Fruit fly (Drosophila melanogaster): ENCODE data around the gene Prx6a.

Prx6a gene

DNA sequence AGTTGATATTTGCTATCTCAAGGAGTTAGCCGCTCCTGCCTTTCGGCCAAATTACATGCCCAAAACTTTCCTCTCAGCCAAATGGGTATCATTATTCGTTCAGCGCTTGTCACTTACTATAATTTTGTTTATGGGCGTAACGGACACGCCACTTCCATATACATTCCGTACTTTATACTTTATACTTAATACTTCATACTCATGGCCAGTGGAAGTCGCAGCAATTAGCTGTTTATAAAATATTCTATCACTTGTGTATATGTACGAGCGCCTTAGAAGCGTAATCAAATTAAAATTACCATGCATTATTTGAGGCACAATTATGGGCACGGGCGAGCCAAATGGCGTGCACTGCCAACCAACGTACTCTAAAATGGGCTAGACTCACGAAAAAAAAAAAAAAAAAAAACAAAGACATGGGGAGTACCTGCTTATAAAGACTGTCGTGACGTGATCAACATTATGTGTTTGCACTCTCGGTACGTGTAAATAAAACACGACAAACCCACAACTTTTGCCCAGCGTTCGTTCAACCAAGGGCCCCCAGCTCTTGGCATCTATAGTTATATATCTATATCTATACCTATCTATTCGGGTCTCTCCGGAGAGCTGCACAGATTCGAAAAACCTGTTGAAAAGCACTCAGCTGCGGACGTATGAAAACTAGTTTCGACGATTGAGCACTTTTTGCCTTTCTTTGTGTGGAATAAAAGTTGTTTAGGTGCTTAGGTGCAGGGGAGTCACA lies 16.7 kb downstream of the Prx6a start (continued):
- no peak for TF ChIP-seq D19B (GFP tag; optimal IDR thresholded peaks at IDR 0.05)
- TF ChIP-seq CG6689 (GFP tag; IDR thresholded peaks at IDR 0.05) = no peak
- no peak for TF ChIP-seq phol (tag; optimal IDR thresholded peaks at IDR 0.05)
- TF ChIP-seq ranshi (GFP tag; IDR thresholded peaks at IDR 0.05) = no peak
- TF ChIP-seq CG14441 (GFP tag; IDR thresholded peaks at IDR 0.05) = no peak
- TF ChIP-seq vvl (GFP tag; IDR thresholded peaks at IDR 0.05) = peak; percentile 43; the same call in 1 of the 2 replicates
- no peak for TF ChIP-seq CG13624 (GFP tag; optimal IDR thresholded peaks at IDR 0.05)
- no peak for TF ChIP-seq lilli (GFP tag; optimal IDR thresholded peaks at IDR 0.05)
- no peak for TF ChIP-seq CG8478 (optimal IDR thresholded peaks at IDR 0.05)
- TF ChIP-seq sqz (GFP tag; optimal IDR thresholded peaks at IDR 0.05) = peak; percentile 74
- TF ChIP-seq jing (GFP tag; optimal IDR thresholded peaks at IDR 0.05) = no peak
- TF ChIP-seq Adf1 (GFP tag; IDR thresholded peaks at IDR 0.05) = peak; percentile 18; the same call in 1 of the 2 replicates
- no peak for TF ChIP-seq Ada2b (GFP tag; IDR thresholded peaks at IDR 0.05)
- TF ChIP-seq YL-1 (GFP tag; optimal IDR thresholded peaks at IDR 0.05) = no peak
- TF ChIP-seq CG4854 (GFP tag; optimal IDR thresholded peaks at IDR 0.05) = no peak
- TF ChIP-seq CG17912 (GFP tag; optimal IDR thresholded peaks at IDR 0.05) = no peak
- no peak for TF ChIP-seq en (GFP tag; optimal IDR thresholded peaks at IDR 0.05)
- TF ChIP-seq NFAT (GFP tag; IDR thresholded peaks at IDR 0.05) = no peak
- no peak for TF ChIP-seq tll (GFP tag; optimal IDR thresholded peaks at IDR 0.05)
- peak; percentile 50 for TF ChIP-seq CG12071 (GFP tag; optimal IDR thresholded peaks at IDR 0.05)
- no peak for TF ChIP-seq exex (tag; optimal IDR thresholded peaks at IDR 0.05)
- no peak for TF ChIP-seq CG11456 (GFP tag; IDR thresholded peaks at IDR 0.05)
- no peak for TF ChIP-seq CG17361 (GFP tag; IDR thresholded peaks at IDR 0.05)
- no peak for TF ChIP-seq klu (GFP tag; IDR thresholded peaks at IDR 0.05)
- peak; percentile 99 for TF ChIP-seq CG13894 (tag; optimal IDR thresholded peaks at IDR 0.05)
- TF ChIP-seq NC2β (GFP tag; optimal IDR thresholded peaks at IDR 0.05) = no peak
- no peak for TF ChIP-seq CG31224 (GFP tag; IDR thresholded peaks at IDR 0.05)
- no peak for TF ChIP-seq CG12299 (tag; optimal IDR thresholded peaks at IDR 0.05)
- no peak for TF ChIP-seq Antp (GFP tag; optimal IDR thresholded peaks at IDR 0.05)
- TF ChIP-seq CG9215 (GFP tag; IDR thresholded peaks at IDR 0.05) = no peak
- TF ChIP-seq CG12769 (tag; optimal IDR thresholded peaks at IDR 0.05) = peak; percentile 45
- no peak for TF ChIP-seq ftz-f1 (GFP tag; optimal IDR thresholded peaks at IDR 0.05)
- TF ChIP-seq maf-S (GFP tag; optimal IDR thresholded peaks at IDR 0.05) = no peak
- no peak for TF ChIP-seq Vsx1 (GFP tag; optimal IDR thresholded peaks at IDR 0.05)
- no peak for TF ChIP-seq CG14667 (GFP tag; IDR thresholded peaks at IDR 0.05)
- TF ChIP-seq sna (GFP tag; IDR thresholded peaks at IDR 0.05; ENCODE audit: partially characterized antibody) = no peak
- no peak for TF ChIP-seq Mad (GFP tag; optimal IDR thresholded peaks at IDR 0.05)
- no peak for TF ChIP-seq Xbp1 (GFP tag; optimal IDR thresholded peaks at IDR 0.05)
- peak; percentile 34 for TF ChIP-seq CG4328 (GFP tag; optimal IDR thresholded peaks at IDR 0.05)
- no peak for TF ChIP-seq dmrt11E (tag; optimal IDR thresholded peaks at IDR 0.05)
- no peak for TF ChIP-seq CG11085 (GFP tag; IDR thresholded peaks at IDR 0.05)
- no peak for TF ChIP-seq Doc2 (GFP tag; IDR thresholded peaks at IDR 0.05)
- TF ChIP-seq pfk (GFP tag; optimal IDR thresholded peaks at IDR 0.05) = peak; percentile 22
- TF ChIP-seq gsb (GFP tag; IDR thresholded peaks at IDR 0.05) = no peak
- TF ChIP-seq crol (GFP tag; IDR thresholded peaks at IDR 0.05) = no peak
- TF ChIP-seq CG11398 (GFP tag; optimal IDR thresholded peaks at IDR 0.05) = no peak
- peak; percentile 13 for TF ChIP-seq CG33213 (GFP tag; optimal IDR thresholded peaks at IDR 0.05)
- no peak for TF ChIP-seq CG2129 (GFP tag; IDR thresholded peaks at IDR 0.05; ENCODE audit: partially characterized antibody)
- TF ChIP-seq CG32772 (GFP tag; IDR thresholded peaks at IDR 0.05) = 0 out of 2 replicates have a peak, but pooled peaks have one; percentile 25
- TF ChIP-seq CG15696 (tag; optimal IDR thresholded peaks at IDR 0.05) = peak; percentile 34
- TF ChIP-seq HmgZ (tag; optimal IDR thresholded peaks at IDR 0.05) = peak; percentile 21
